Fruit fly (Drosophila melanogaster) whole organism: Measurements from ENCODE around the gene Dcr-1.

Experiments used
- CG8478 ChIP-seq: fragments of >200 bp; optimal IDR thresholded peaks from 2 replicates; lab custom pipeline; 2018; ENCODE audit warnings: inconsistent platforms
- Dll ChIP-seq: fragments of >200 bp; optimal IDR thresholded peaks from 2 replicates; lab custom pipeline; 2017
- EcR ChIP-seq, 2 experiments: fragments of >200 bp; optimal IDR thresholded peaks; 2 replicates each; lab custom pipeline; 2017; ENCODE audit warnings: missing biosample characterization in 2 of 2, missing genetic modification characterization in 2 of 2, missing genetic modification reagents in 2 of 2
- pan ChIP-seq: fragments of >200 bp; optimal IDR thresholded peaks from 2 replicates; lab custom pipeline; 2017
- psq ChIP-seq: fragments of >200 bp; optimal IDR thresholded peaks from 2 replicates; lab custom pipeline; 2017
- usp ChIP-seq: fragments of >200 bp; optimal IDR thresholded peaks from 2 replicates; lab custom pipeline; 2017; ENCODE audit warnings: missing biosample characterization, missing genetic modification characterization, mixed read lengths

Gene Dcr-1

DNA sequence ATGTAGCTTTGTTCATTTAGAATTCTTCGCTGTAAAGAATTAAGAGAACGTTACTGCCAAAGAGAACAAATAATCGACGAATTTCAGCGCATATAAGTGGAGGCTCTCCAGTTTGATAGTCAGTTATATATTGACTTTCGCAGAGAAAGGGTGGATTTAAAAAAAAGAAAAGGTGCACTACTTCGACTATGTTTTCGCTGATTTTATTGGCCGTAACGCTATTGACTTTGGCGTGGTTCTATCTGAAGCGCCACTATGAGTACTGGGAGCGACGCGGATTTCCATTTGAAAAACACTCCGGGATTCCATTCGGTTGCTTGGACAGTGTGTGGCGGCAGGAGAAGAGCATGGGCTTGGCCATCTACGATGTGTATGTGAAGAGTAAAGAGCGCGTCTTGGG, 42.7 kb downstream of the Dcr-1 start, which contains the start of gene Cyp6d4:
Cyp6d4 (plus strand) TSS at position 112 of the 400 bp plus-strand sequence.
- no peak for TF ChIP-seq psq
- TF ChIP-seq CG8478 (lab: Kevin White, UChicago) = no peak
- no peak for TF ChIP-seq Dll
- no peak for TF ChIP-seq EcR (GFP tag; optimal IDR thresholded peaks at IDR 0.05; lab: Kevin White, UChicago)
- TF ChIP-seq pan (lab: Kevin White, UChicago) = no peak
- TF ChIP-seq usp = no peak

DNA sequence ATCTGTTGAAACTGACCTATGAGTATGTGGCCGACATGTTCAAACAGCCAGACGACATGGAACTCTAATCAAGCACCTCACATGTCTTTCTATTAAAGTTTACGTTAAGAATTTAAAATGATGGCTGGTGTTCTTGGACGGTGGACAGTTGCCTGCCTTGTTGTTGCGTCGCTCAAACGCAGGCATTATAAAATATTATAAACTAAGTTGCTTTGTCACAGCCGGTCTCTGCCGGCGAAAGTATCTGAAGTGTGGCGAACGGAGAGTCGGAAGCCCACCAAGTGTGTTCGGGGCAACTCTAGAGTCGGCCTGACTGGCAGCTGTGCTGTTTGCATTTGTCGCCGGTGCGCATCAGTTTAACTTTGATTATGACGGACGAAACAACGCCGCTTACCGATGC, 46.2 kb downstream of the Dcr-1 start, which contains the start of gene cd:
cd (plus strand) TSS at position 301 of the 400 bp plus-strand sequence.
- no peak for TF ChIP-seq CG8478 (lab: Kevin White, UChicago)
- TF ChIP-seq psq = no peak
- TF ChIP-seq EcR (GFP tag; optimal IDR thresholded peaks at IDR 0.05; lab: Kevin White, UChicago) = no peak
- TF ChIP-seq pan (lab: Kevin White, UChicago) = no peak
- TF ChIP-seq usp = no peak
- no peak for TF ChIP-seq Dll

DNA sequence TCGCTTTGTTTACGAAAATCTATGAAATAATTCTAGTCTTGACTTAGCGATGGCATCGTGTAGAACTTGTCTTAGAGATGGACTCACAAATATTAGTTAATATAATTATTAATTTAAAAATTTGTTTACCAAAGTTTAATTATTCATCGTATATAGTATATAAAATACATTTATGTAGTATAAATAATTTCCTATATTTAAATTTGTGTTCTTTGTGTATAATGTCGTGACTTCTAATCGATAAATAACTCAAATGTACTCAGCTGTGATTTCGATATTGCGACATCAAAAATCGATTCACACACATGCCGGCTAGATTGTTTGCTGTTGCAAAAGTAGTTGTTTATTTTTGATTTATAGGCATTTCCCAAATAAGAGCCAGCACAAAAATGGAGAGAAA, 50.6 kb downstream of the Dcr-1 start, which contains the start of the genes wfs1 and Nup133:
wfs1 (minus strand) TSS at position 70 of the 400 bp plus-strand sequence.
Nup133 (plus strand) TSS at position 297 of the 400 bp plus-strand sequence.
- TF ChIP-seq usp (no peak), psq (no peak), EcR (GFP tag; optimal IDR thresholded peaks at IDR 0.05; lab: Kevin White, UChicago) (no peak), pan (lab: Kevin White, UChicago) (no peak), CG8478 (lab: Kevin White, UChicago) (no peak), Dll (no peak)

DNA sequence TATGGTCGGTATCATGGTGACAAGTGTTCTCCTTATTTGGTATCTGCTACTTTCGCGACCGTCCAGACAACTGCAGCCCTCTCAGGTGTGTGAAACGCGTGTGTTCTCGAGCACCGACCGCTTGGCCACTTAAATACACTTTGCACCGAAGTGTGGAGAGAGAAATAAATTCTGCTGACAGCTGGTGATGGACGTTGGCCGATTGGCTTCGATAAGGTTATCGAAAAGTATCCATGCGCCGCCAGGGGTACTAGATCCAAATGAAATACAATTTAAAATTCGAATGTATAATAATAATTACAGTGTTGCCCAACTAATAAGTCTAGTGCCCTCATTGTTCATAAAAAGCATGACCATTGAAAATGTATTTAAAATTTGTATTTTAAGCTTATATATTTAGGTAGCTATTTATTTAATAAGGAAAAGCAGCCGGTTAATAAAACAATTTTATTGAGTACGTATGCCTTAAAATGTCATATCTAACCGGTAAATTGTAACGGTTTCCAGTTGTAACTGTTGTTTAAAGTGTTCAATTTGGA, 54.5 kb downstream of the Dcr-1 start, which contains the start of the genes Gclm and CG17625:
Gclm (minus strand) TSS at position 175 of the 539 bp plus-strand sequence.
CG17625 (plus strand) TSS at position 514 of the 539 bp plus-strand sequence.
- no peak for TF ChIP-seq Dll
- TF ChIP-seq usp = no peak
- TF ChIP-seq EcR (GFP tag; optimal IDR thresholded peaks at IDR 0.05; lab: Kevin White, UChicago) = no peak
- TF ChIP-seq psq = no peak
- no peak for TF ChIP-seq pan (lab: Kevin White, UChicago)
- no peak for TF ChIP-seq CG8478 (lab: Kevin White, UChicago)

DNA sequence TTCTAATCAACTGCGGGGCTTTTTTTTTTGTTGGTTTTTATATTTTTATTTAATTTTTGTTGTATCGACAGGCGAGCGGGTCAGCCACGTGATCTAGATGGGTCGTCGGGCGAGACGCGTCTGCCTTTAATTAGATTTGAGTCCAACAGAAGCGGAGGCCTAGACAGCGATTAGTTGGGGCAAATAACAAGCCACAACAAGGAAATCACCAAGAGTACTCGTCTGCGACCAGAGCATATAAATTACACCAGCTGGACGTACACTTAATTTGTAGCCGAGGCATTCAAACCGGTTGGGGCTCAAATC, 56.0 kb downstream of the Dcr-1 start:
- TF ChIP-seq CG8478 (lab: Kevin White, UChicago) (no peak), Dll (no peak), EcR (GFP tag; optimal IDR thresholded peaks at IDR 0.05; lab: Kevin White, UChicago) (no peak), psq (no peak), usp (no peak), pan (lab: Kevin White, UChicago) (no peak)

DNA sequence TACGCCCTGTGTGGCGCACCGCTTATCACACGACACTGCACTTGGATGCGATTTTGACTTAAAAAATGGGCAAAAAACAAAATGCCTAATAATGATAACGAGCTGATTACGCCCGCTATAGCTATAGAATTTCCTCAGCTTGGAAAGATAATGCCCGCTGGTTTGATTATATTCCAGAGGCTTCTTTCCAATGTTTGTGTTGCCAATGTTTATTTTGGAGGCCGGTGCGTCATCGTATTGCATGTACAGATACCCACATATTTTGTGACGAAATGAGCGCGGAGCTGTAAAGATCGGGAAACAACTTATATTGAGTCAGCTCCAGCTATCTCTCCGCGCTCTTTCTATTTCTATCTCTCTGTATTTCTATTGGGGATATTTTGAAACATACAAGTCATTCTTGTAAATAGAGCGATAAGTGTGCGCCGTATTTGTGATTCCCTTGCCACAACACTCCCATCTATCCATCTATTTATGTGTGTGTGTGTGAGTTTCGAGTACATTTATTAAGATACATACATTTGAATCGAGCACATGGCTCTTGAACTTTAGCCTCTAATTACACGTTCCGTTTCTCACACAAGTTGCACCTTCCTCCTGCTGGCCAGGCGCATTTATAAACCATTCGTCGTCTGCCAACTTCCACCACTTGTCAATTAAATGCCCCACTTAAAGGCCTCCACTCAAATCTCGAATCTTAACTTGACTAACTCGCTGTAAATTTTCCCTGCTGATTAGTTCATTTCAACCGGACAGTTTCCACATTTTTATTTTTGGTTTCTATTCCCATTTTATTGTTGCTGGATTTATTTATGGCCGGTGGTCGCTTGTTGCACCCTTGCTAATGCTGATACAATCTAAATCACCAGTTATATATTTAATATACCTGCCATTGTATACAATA, 56.6 kb downstream of the Dcr-1 start:
- no peak for TF ChIP-seq Dll
- no peak for TF ChIP-seq usp
- TF ChIP-seq pan (lab: Kevin White, UChicago) = no peak
